Fruit fly (Drosophila melanogaster) whole organism, pupa: Measurements from ENCODE around the gene Agpat4.

Experiments used
- CG10348 ChIP-seq: fragments of 200-800 bp; sonication (Bioruptor generic); IDR thresholded peaks from 2 replicates; pipeline ENCODE4 v1.3.6; 2022; ENCODE audit warnings: missing biosample characterization, missing genetic modification characterization
- CG12605 ChIP-seq: fragments of 200-800 bp; sonication (Bioruptor generic); IDR thresholded peaks from 2 replicates; pipeline ENCODE4 v1.3.6; 2022; ENCODE audit warnings: missing biosample characterization, missing genetic modification characterization
- CG13204 ChIP-seq: fragments of 200-800 bp; sonication (Bioruptor generic); optimal IDR thresholded peaks from 2 replicates; lab custom pipeline; 2018; ENCODE audit warnings: missing biosample characterization, mild to moderate bottlenecking, missing genetic modification characterization, moderate library complexity
- CG14655 ChIP-seq: fragments of 200-800 bp; sonication (Bioruptor generic); optimal IDR thresholded peaks from 3 replicates; lab custom pipeline; 2017; ENCODE audit warnings: mild to moderate bottlenecking, missing biosample characterization, missing genetic modification reagents, missing genetic modification characterization
- CG15710 ChIP-seq: fragments of 200-800 bp; sonication (Bioruptor generic); optimal IDR thresholded peaks from 2 replicates; lab custom pipeline; 2018; ENCODE audit warnings: missing biosample characterization, mild to moderate bottlenecking, missing genetic modification characterization, moderate library complexity
- CG17806 ChIP-seq: fragments of 200-800 bp; sonication (Bioruptor generic); optimal IDR thresholded peaks from 2 replicates; lab custom pipeline; 2018; ENCODE audit warnings: missing biosample characterization, mild to moderate bottlenecking, missing genetic modification characterization, moderate library complexity
- CG32121 ChIP-seq: fragments of 200-800 bp; sonication (Bioruptor generic); IDR thresholded peaks from 2 replicates; pipeline ENCODE4 v1.3.6; 2022; ENCODE audit warnings: missing biosample characterization, missing genetic modification characterization
- CG34367 ChIP-seq: fragments of 200-800 bp; sonication (Bioruptor generic); optimal IDR thresholded peaks from 2 replicates; lab custom pipeline; 2018; ENCODE audit warnings: missing biosample characterization, mild to moderate bottlenecking, missing genetic modification characterization
- CG4496 ChIP-seq: fragments of 200-800 bp; sonication (Bioruptor generic); IDR thresholded peaks from 3 replicates; pipeline ENCODE4 v1.3.6; 2022; ENCODE audit warnings: missing biosample characterization, missing genetic modification characterization
- CG8159 ChIP-seq: fragments of 200-800 bp; sonication (Bioruptor generic); optimal IDR thresholded peaks from 3 replicates; lab custom pipeline; 2018; ENCODE audit warnings: missing biosample characterization, mild to moderate bottlenecking, missing genetic modification characterization, moderate library complexity
- CG8301 ChIP-seq: fragments of 200-800 bp; sonication (Bioruptor generic); optimal IDR thresholded peaks from 2 replicates; lab custom pipeline; 2018; ENCODE audit warnings: missing biosample characterization, mild to moderate bottlenecking, missing genetic modification characterization
- CG9948 ChIP-seq: fragments of 200-800 bp; sonication (Bioruptor generic); optimal IDR thresholded peaks from 2 replicates; lab custom pipeline; 2018; ENCODE audit warnings: missing biosample characterization, mild to moderate bottlenecking, missing genetic modification characterization, moderate library complexity
- D1 ChIP-seq: fragments of 200-800 bp; sonication (Bioruptor generic); optimal IDR thresholded peaks from 2 replicates; lab custom pipeline; 2018; ENCODE audit warnings: missing biosample characterization, mild to moderate bottlenecking, missing genetic modification characterization, moderate library complexity
- EcR ChIP-seq: fragments of 200-800 bp; sonication (Bioruptor generic); optimal IDR thresholded peaks from 3 replicates; lab custom pipeline; 2019; ENCODE audit warnings: missing biosample characterization, missing genetic modification characterization, mild to moderate bottlenecking, moderate library complexity, missing genetic modification reagents
- Ets98B ChIP-seq: fragments of 200-800 bp; sonication (Bioruptor generic); IDR thresholded peaks from 2 replicates; pipeline ENCODE4 v1.3.6; 2022; ENCODE audit warnings: missing biosample characterization, missing genetic modification characterization
- Pif1A ChIP-seq: fragments of 200-800 bp; sonication (Bioruptor generic); optimal IDR thresholded peaks from 3 replicates; lab custom pipeline; 2016; ENCODE audit warnings: missing biosample characterization, missing genetic modification characterization
- Pif1B ChIP-seq: fragments of 200-800 bp; sonication (Bioruptor generic); optimal IDR thresholded peaks from 3 replicates; lab custom pipeline; 2016; ENCODE audit warnings: missing biosample characterization, missing genetic modification characterization
- Snoo ChIP-seq: fragments of 200-800 bp; sonication (Bioruptor generic); optimal IDR thresholded peaks from 3 replicates; lab custom pipeline; 2017; ENCODE audit warnings: missing biosample characterization, mild to moderate bottlenecking, missing genetic modification characterization, inconsistent platforms
- fd96Ca ChIP-seq: fragments of 200-800 bp; sonication (Bioruptor generic); IDR thresholded peaks from 3 replicates; pipeline ENCODE4 v1.3.6; 2022; ENCODE audit warnings: missing biosample characterization, missing genetic modification characterization
- gl ChIP-seq: fragments of 200-800 bp; sonication (Bioruptor generic); optimal IDR thresholded peaks from 2 replicates; lab custom pipeline; 2018; ENCODE audit warnings: missing biosample characterization, mild to moderate bottlenecking, missing genetic modification characterization
- rn ChIP-seq: fragments of 200-800 bp; sonication (Bioruptor generic); IDR thresholded peaks from 2 replicates; pipeline ENCODE4 v1.3.6; 2022; ENCODE audit warnings: missing biosample characterization, missing genetic modification characterization

The Agpat4 gene

DNA sequence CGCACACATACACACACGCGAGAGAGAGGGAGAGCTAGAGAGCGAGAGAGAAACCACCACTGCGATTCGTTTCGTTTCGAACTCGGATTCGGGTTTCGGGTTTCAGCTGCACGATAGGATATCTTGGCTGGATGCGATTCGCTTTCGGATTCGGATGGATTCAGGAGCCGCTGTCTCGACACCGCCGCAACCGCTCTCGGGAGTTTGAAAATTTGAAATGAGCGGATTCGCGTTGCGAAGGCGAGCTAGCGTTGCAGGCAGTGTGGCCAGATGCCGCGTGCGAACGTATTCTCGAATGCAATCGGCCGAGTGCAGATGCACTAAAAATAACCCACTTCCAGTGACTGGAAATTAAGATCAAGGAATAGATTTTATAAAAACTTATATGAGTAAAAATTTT is 30.2 kb upstream of the Agpat4 start, which contains the start of gene fax:
Gene fax (minus strand): TSS at position 263 of the 400 bp plus-strand sequence.
- no peak for TF ChIP-seq rn (GFP tag; lab: Robert Waterston, UW)
- peak; percentile 54 for TF ChIP-seq CG34367 (tag; lab: Kevin White, UChicago)
- TF ChIP-seq CG10348 (GFP tag; lab: Robert Waterston, UW), result no peak
- no peak for TF ChIP-seq CG14655 (GFP tag; lab: Kevin White, UChicago)
- peak; percentile 22 for TF ChIP-seq gl
- TF ChIP-seq CG12605, result 0 out of 2 replicates have a peak, but pooled peaks have one; percentile 52
- no peak for TF ChIP-seq CG8301 (tag; lab: Kevin White, UChicago)
- no peak for TF ChIP-seq CG17806 (tag; lab: Kevin White, UChicago)
- TF ChIP-seq CG9948 (tag; lab: Kevin White, UChicago), result no peak
- peak; percentile 38 for TF ChIP-seq CG8159 (tag; lab: Kevin White, UChicago)
- TF ChIP-seq Snoo, result peak; percentile 50
- no peak for TF ChIP-seq CG13204
- TF ChIP-seq CG4496, result peak; percentile 56
- TF ChIP-seq EcR (GFP tag; lab: Kevin White, UChicago), result peak; percentile 75
- TF ChIP-seq Ets98B (GFP tag; lab: Robert Waterston, UW), result peak; percentile 62; the same call in 1 of the 2 replicates
- TF ChIP-seq CG32121 (GFP tag; lab: Robert Waterston, UW), result peak; percentile 49; the same call in 1 of the 2 replicates
- TF ChIP-seq Pif1B (GFP tag; lab: Kevin White, UChicago), result peak; percentile 59
- no peak for TF ChIP-seq CG15710 (tag; lab: Kevin White, UChicago)
- TF ChIP-seq Pif1A (GFP tag; lab: Kevin White, UChicago), result no peak
- no peak for TF ChIP-seq D1 (tag; lab: Kevin White, UChicago)
- 0 out of 3 replicates have a peak, but pooled peaks have one; percentile 9 for TF ChIP-seq fd96Ca (GFP tag; lab: Robert Waterston, UW)

- TF ChIP-seq CG13204, result peak; percentile 68
- peak; percentile 81 for TF ChIP-seq CG8301 (tag; lab: Kevin White, UChicago)
- peak; percentile 64 for TF ChIP-seq CG32121 (GFP tag; lab: Robert Waterston, UW)
- peak; percentile 80 for TF ChIP-seq CG34367 (tag; lab: Kevin White, UChicago)
- peak; percentile 89 for TF ChIP-seq Pif1B (GFP tag; lab: Kevin White, UChicago)
- peak; percentile 75 for TF ChIP-seq gl
- peak; percentile 86 for TF ChIP-seq Ets98B (GFP tag; lab: Robert Waterston, UW)
- peak; percentile 88 for TF ChIP-seq CG17806 (tag; lab: Kevin White, UChicago)
- TF ChIP-seq D1 (tag; lab: Kevin White, UChicago), result no peak
- TF ChIP-seq CG15710 (tag; lab: Kevin White, UChicago), result peak; percentile 85
- TF ChIP-seq CG14655 (GFP tag; lab: Kevin White, UChicago), result peak; percentile 87
- peak; percentile 81; the same call in 2 of the 3 replicates for TF ChIP-seq fd96Ca (GFP tag; lab: Robert Waterston, UW)
- peak; percentile 94 for TF ChIP-seq Pif1A (GFP tag; lab: Kevin White, UChicago)
- peak; percentile 72 for TF ChIP-seq CG9948 (tag; lab: Kevin White, UChicago)
- TF ChIP-seq CG4496, result peak; percentile 84
- TF ChIP-seq CG8159 (tag; lab: Kevin White, UChicago), result peak; percentile 83
- peak; percentile 78 for TF ChIP-seq EcR (GFP tag; lab: Kevin White, UChicago)
- TF ChIP-seq CG10348 (GFP tag; lab: Robert Waterston, UW), result 0 out of 2 replicates have a peak, but pooled peaks have one; percentile 16
- TF ChIP-seq rn (GFP tag; lab: Robert Waterston, UW), result peak; percentile 45; the same call in 1 of the 2 replicates
- peak; percentile 75 for TF ChIP-seq Snoo
- TF ChIP-seq CG12605, result 0 out of 2 replicates have a peak, but pooled peaks have one; percentile 43
- TF ChIP-seq, all 21 proteins: peak for 20
These were observed 29.1 kb upstream of the Agpat4 start for dm6 chr3L:16410234-16411119.

- TF ChIP-seq CG12605, result no peak
- TF ChIP-seq CG17806 (tag; lab: Kevin White, UChicago), result no peak
- no peak for TF ChIP-seq CG32121 (GFP tag; lab: Robert Waterston, UW)
- TF ChIP-seq D1 (tag; lab: Kevin White, UChicago), result peak; percentile 18
- TF ChIP-seq EcR (GFP tag; lab: Kevin White, UChicago), result peak; percentile 90
These were observed 28.3 kb upstream of the Agpat4 start for dm6 chr3L:16409440-16410233.

dm6 chr3L:16408609-16409439 is 27.5 kb upstream of the Agpat4 start:
- TF ChIP-seq CG4496, result peak; percentile 74; the same call in 2 of the 3 replicates
- peak; percentile 54 for TF ChIP-seq Pif1B (GFP tag; lab: Kevin White, UChicago)
- TF ChIP-seq CG34367 (tag; lab: Kevin White, UChicago), result peak; percentile 20
- peak; percentile 42 for TF ChIP-seq EcR (GFP tag; lab: Kevin White, UChicago)
- TF ChIP-seq CG8301 (tag; lab: Kevin White, UChicago), result peak; percentile 64
- peak; percentile 53 for TF ChIP-seq gl
- peak; percentile 59 for TF ChIP-seq CG14655 (GFP tag; lab: Kevin White, UChicago)
- TF ChIP-seq CG15710 (tag; lab: Kevin White, UChicago), result peak; percentile 47
- TF ChIP-seq CG12605, result peak; percentile 33; the same call in 1 of the 2 replicates
- 0 out of 2 replicates have a peak, but pooled peaks have one; percentile 51 for TF ChIP-seq Ets98B (GFP tag; lab: Robert Waterston, UW)
- TF ChIP-seq rn (GFP tag; lab: Robert Waterston, UW), result peak; percentile 23; the same call in 1 of the 2 replicates
- TF ChIP-seq CG9948 (tag; lab: Kevin White, UChicago), result peak; percentile 13
- TF ChIP-seq CG10348 (GFP tag; lab: Robert Waterston, UW), result no peak
- TF ChIP-seq Snoo, result peak; percentile 46
- TF ChIP-seq CG13204, result peak; percentile 43
- TF ChIP-seq CG8159 (tag; lab: Kevin White, UChicago), result peak; percentile 77
- TF ChIP-seq fd96Ca (GFP tag; lab: Robert Waterston, UW), result peak; percentile 73
- no peak; the same call in 1 of the 2 replicates for TF ChIP-seq CG32121 (GFP tag; lab: Robert Waterston, UW)
- TF ChIP-seq D1 (tag; lab: Kevin White, UChicago), result no peak
- peak; percentile 49 for TF ChIP-seq CG17806 (tag; lab: Kevin White, UChicago)
- TF ChIP-seq Pif1A (GFP tag; lab: Kevin White, UChicago), result peak; percentile 44
